Worm (Caenorhabditis elegans) whole organism, L1 larva: ENCODE results near the gene F32D1.11.
A peak's percentile ranks its signal among the peaks of the same experiment; 100 is the strongest.

ENCODE experiments used
- C04F5.9 ChIP-seq: sonication (generic microtip); optimal IDR thresholded peaks from 2 replicates; lab custom pipeline; 2016; ENCODE audit warnings: missing genetic modification characterization, missing compliant biosample characterization
- C34B4.2 ChIP-seq: sonication (generic microtip); optimal IDR thresholded peaks from 2 replicates; lab custom pipeline; 2017; ENCODE audit warnings: mild to moderate bottlenecking, missing genetic modification characterization, missing compliant biosample characterization
- F16B12.6 ChIP-seq: fragments of 150-350 bp; optimal IDR thresholded peaks from 2 replicates; lab custom pipeline; 2014; ENCODE audit warnings: missing biosample characterization, missing genetic modification characterization
- alr-1 ChIP-seq: fragments of 200-800 bp; sonication (Bioruptor generic); optimal IDR thresholded peaks from 2 replicates; lab custom pipeline; 2018; ENCODE audit warnings: borderline replicate concordance, mild to moderate bottlenecking, missing genetic modification characterization, missing compliant biosample characterization
- ceh-82 ChIP-seq, 3 experiments: fragments of 150-350 bp in 1 of 3; sonication (generic microtip) in 2 of 3; optimal IDR thresholded peaks; 2 replicates each; lab custom pipeline; 2014 to 2017; ENCODE audit warnings: missing biosample characterization in 3 of 3, missing genetic modification characterization in 3 of 3
- dpl-1 ChIP-seq, 3 experiments: fragments of 150-350 bp in 2 of 3; sonication (generic microtip) in 1 of 3; optimal IDR thresholded peaks; 2 replicates each; lab custom pipeline; 2014 to 2017; ENCODE audit warnings: missing biosample characterization in 3 of 3, missing genetic modification characterization in 3 of 3, missing genetic modification reagents in 3 of 3
- dsc-1 ChIP-seq: sonication (generic microtip); optimal IDR thresholded peaks from 2 replicates; lab custom pipeline; 2016; ENCODE audit warnings: mild to moderate bottlenecking, missing genetic modification characterization, missing compliant biosample characterization
- efl-3 ChIP-seq: fragments of 200-800 bp; sonication (Bioruptor generic); optimal IDR thresholded peaks from 2 replicates; lab custom pipeline; 2018; ENCODE audit warnings: mild to moderate bottlenecking, missing genetic modification characterization, missing compliant biosample characterization
- egl-13 ChIP-seq: sonication (generic microtip); optimal IDR thresholded peaks from 2 replicates; lab custom pipeline; 2016; ENCODE audit warnings: missing genotype, missing genetic modification reagents, missing genetic modification characterization, missing compliant biosample characterization
- egl-27 ChIP-seq, 2 experiments: fragments of 150-350 bp in 1 of 2; sonication (generic microtip); optimal IDR thresholded peaks; 3 replicates each; lab custom pipeline; 2017 to 2018; ENCODE audit warnings: missing biosample characterization in 2 of 2, missing genetic modification characterization in 2 of 2, missing genetic modification reagents in 2 of 2
- elt-2 ChIP-seq: sonication (generic microtip); optimal IDR thresholded peaks from 2 replicates; lab custom pipeline; 2016; ENCODE audit warnings: missing genetic modification characterization, mild to moderate bottlenecking, inconsistent platforms, missing compliant biosample characterization, missing genetic modification reagents
- elt-3 ChIP-seq, 6 experiments: fragments of 150-350 bp in 1 of 6; sonication (generic microtip); optimal IDR thresholded peaks; 2 replicates each; lab custom pipeline; 2017 to 2018; ENCODE audit warnings: missing biosample characterization in 6 of 6, missing genetic modification characterization in 6 of 6, inconsistent platforms in 1 of 6
- ets-5 ChIP-seq: fragments of 200-800 bp; sonication (Bioruptor generic); IDR thresholded peaks from 2 replicates; pipeline ENCODE4 v1.3.6; 2022; ENCODE audit warnings: missing genetic modification characterization, missing compliant biosample characterization
- fkh-10 ChIP-seq: sonication (generic microtip); optimal IDR thresholded peaks from 2 replicates; lab custom pipeline; 2017; ENCODE audit warnings: missing biosample characterization, missing genetic modification reagents, missing genetic modification characterization
- fkh-8 ChIP-seq: sonication (generic microtip); optimal IDR thresholded peaks from 2 replicates; lab custom pipeline; 2016; ENCODE audit warnings: mild to moderate bottlenecking, missing genetic modification characterization, missing compliant biosample characterization
- fos-1 ChIP-seq: fragments of 150-350 bp; optimal IDR thresholded peaks from 2 replicates; lab custom pipeline; 2014; ENCODE audit warnings: missing biosample characterization, missing genetic modification characterization
- grh-1 ChIP-seq: fragments of 200-800 bp; sonication (Bioruptor generic); IDR thresholded peaks from 2 replicates; pipeline ENCODE4 v1.3.6; 2022; ENCODE audit warnings: missing genetic modification reagents, missing genetic modification characterization, missing compliant biosample characterization
- hlh-4 ChIP-seq: sonication (generic microtip); optimal IDR thresholded peaks from 2 replicates; lab custom pipeline; 2016; ENCODE audit warnings: mild to moderate bottlenecking, missing genetic modification characterization, missing compliant biosample characterization
- irx-1 ChIP-seq: sonication (generic microtip); optimal IDR thresholded peaks from 2 replicates; lab custom pipeline; 2016; ENCODE audit warnings: missing genetic modification characterization, missing compliant biosample characterization
- isw-1 ChIP-seq: fragments of 200-800 bp; sonication (Bioruptor generic); IDR thresholded peaks from 2 replicates; pipeline ENCODE4 v1.3.6; 2022; ENCODE audit warnings: missing genetic modification characterization, missing compliant biosample characterization
- jun-1 ChIP-seq: fragments of 150-350 bp; optimal IDR thresholded peaks from 2 replicates; lab custom pipeline; 2014; ENCODE audit warnings: missing biosample characterization, missing genetic modification reagents, missing genetic modification characterization
- lin-13 ChIP-seq: fragments of 150-350 bp; optimal IDR thresholded peaks from 2 replicates; lab custom pipeline; 2014; ENCODE audit warnings: missing biosample characterization, missing genetic modification reagents, missing genetic modification characterization
- lin-15B ChIP-seq: fragments of 150-350 bp; sonication (generic microtip); optimal IDR thresholded peaks from 3 replicates; lab custom pipeline; 2014; ENCODE audit warnings: missing biosample characterization, missing genetic modification characterization
- lin-35 ChIP-seq, 2 experiments: fragments of 150-350 bp; optimal IDR thresholded peaks; 2 replicates each; lab custom pipeline; 2014; ENCODE audit warnings: missing biosample characterization in 2 of 2, missing genetic modification characterization in 2 of 2, missing genetic modification reagents in 2 of 2
- lin-39 ChIP-seq: fragments of 150-350 bp; optimal IDR thresholded peaks from 2 replicates; lab custom pipeline; 2014; ENCODE audit warnings: missing biosample characterization, missing genetic modification reagents, missing genetic modification characterization
- lir-3 ChIP-seq: sonication (generic microtip); optimal IDR thresholded peaks from 2 replicates; lab custom pipeline; 2016; ENCODE audit warnings: mild to moderate bottlenecking, missing genetic modification characterization, moderate library complexity, missing compliant biosample characterization; ENCODE audit not compliant: poor library complexity
- mab-9 ChIP-seq: fragments of 200-800 bp; sonication (Bioruptor generic); IDR thresholded peaks from 2 replicates; pipeline ENCODE4 v1.3.6; 2022; ENCODE audit warnings: missing genetic modification reagents, missing genetic modification characterization, missing compliant biosample characterization
- mep-1 ChIP-seq: fragments of 150-350 bp; optimal IDR thresholded peaks from 2 replicates; lab custom pipeline; 2014; ENCODE audit warnings: missing biosample characterization, missing genetic modification characterization
- nhr-19 ChIP-seq: fragments of 200-800 bp; sonication (Bioruptor generic); conservative IDR thresholded peaks from 2 replicates; pipeline ENCODE4 v1.3.6; 2022; ENCODE audit warnings: missing genetic modification characterization, missing compliant biosample characterization
- nhr-20 ChIP-seq: sonication (generic microtip); optimal IDR thresholded peaks from 2 replicates; lab custom pipeline; 2016; ENCODE audit warnings: mild to moderate bottlenecking, missing genetic modification characterization, missing compliant biosample characterization
- nhr-237 ChIP-seq: fragments of 150-350 bp; optimal IDR thresholded peaks from 2 replicates; lab custom pipeline; 2014; ENCODE audit warnings: missing biosample characterization, missing genetic modification characterization
- nhr-76 ChIP-seq: sonication (generic microtip); optimal IDR thresholded peaks from 2 replicates; lab custom pipeline; 2017; ENCODE audit warnings: missing biosample characterization, missing genetic modification characterization
- nhr-84 ChIP-seq: sonication (generic microtip); optimal IDR thresholded peaks from 2 replicates; lab custom pipeline; 2017; ENCODE audit warnings: missing biosample characterization, missing genetic modification characterization
- nhr-85 ChIP-seq: sonication (generic microtip); peaks from one replicate; lab custom pipeline; 2016; ENCODE audit warnings: missing genetic modification characterization, inconsistent platforms, missing compliant biosample characterization
- pqm-1 ChIP-seq: sonication (generic microtip); optimal IDR thresholded peaks from 3 replicates; lab custom pipeline; 2017; ENCODE audit warnings: missing biosample characterization, missing genetic modification characterization
- rnt-1 ChIP-seq: sonication (generic microtip); optimal IDR thresholded peaks from 2 replicates; lab custom pipeline; 2016; ENCODE audit warnings: mild to moderate bottlenecking, missing genetic modification characterization, moderate library complexity, missing compliant biosample characterization
- snpc-4 ChIP-seq: fragments of 150-350 bp; optimal IDR thresholded peaks from 2 replicates; lab custom pipeline; 2014; ENCODE audit warnings: missing biosample characterization, missing genetic modification characterization
- snu-23 ChIP-seq: sonication (generic microtip); optimal IDR thresholded peaks from 2 replicates; lab custom pipeline; 2016; ENCODE audit warnings: missing genetic modification characterization, missing compliant biosample characterization
- sox-4 ChIP-seq: sonication (generic microtip); optimal IDR thresholded peaks from 2 replicates; lab custom pipeline; 2016; ENCODE audit warnings: missing genetic modification characterization, missing compliant biosample characterization
- sptf-1 ChIP-seq: fragments of 150-350 bp; optimal IDR thresholded peaks from 2 replicates; lab custom pipeline; 2014; ENCODE audit warnings: missing biosample characterization, missing genetic modification characterization
- sup-37 ChIP-seq: fragments of 200-800 bp; sonication (Bioruptor generic); optimal IDR thresholded peaks from 2 replicates; lab custom pipeline; 2018; ENCODE audit warnings: mild to moderate bottlenecking, missing genetic modification characterization, missing compliant biosample characterization
- swsn-7 ChIP-seq: sonication (generic microtip); optimal IDR thresholded peaks from 2 replicates; lab custom pipeline; 2016; ENCODE audit warnings: missing genetic modification characterization, missing compliant biosample characterization
- tbx-2 ChIP-seq: sonication (generic microtip); optimal IDR thresholded peaks from 2 replicates; lab custom pipeline; 2016; ENCODE audit warnings: missing genetic modification characterization, missing compliant biosample characterization
- tlp-1 ChIP-seq: fragments of 150-350 bp; optimal IDR thresholded peaks from 2 replicates; lab custom pipeline; 2014; ENCODE audit warnings: missing biosample characterization, missing genetic modification characterization
- unc-130 ChIP-seq: fragments of 150-350 bp; optimal IDR thresholded peaks from 2 replicates; lab custom pipeline; 2017; ENCODE audit warnings: missing biosample characterization, missing genetic modification characterization, inconsistent platforms
- unc-30 ChIP-seq: sonication (generic microtip); optimal IDR thresholded peaks from 2 replicates; lab custom pipeline; 2017; ENCODE audit warnings: missing biosample characterization, missing genetic modification characterization
- unc-86 ChIP-seq: sonication (generic microtip); optimal IDR thresholded peaks from 2 replicates; lab custom pipeline; 2016; ENCODE audit warnings: missing genetic modification characterization, missing compliant biosample characterization
- vab-15 ChIP-seq: sonication (generic microtip); optimal IDR thresholded peaks from 2 replicates; lab custom pipeline; 2017; ENCODE audit warnings: missing genotype, mild to moderate bottlenecking, missing genetic modification characterization, missing compliant biosample characterization
- xbp-1 ChIP-seq: sonication (generic microtip); optimal IDR thresholded peaks from 2 replicates; lab custom pipeline; 2016; ENCODE audit warnings: missing genetic modification characterization, missing compliant biosample characterization
- zag-1 ChIP-seq: fragments of 150-350 bp; optimal IDR thresholded peaks from 2 replicates; lab custom pipeline; 2014; ENCODE audit warnings: missing biosample characterization, missing genetic modification characterization
- ztf-11 ChIP-seq, 2 experiments: sonication (generic microtip); optimal IDR thresholded peaks; 2 replicates each; lab custom pipeline; 2016 to 2017; ENCODE audit warnings: missing genetic modification characterization in 2 of 2, missing biosample characterization in 1 of 2, missing compliant biosample characterization in 1 of 2
- ztf-4 ChIP-seq: fragments of 150-350 bp; optimal IDR thresholded peaks from 2 replicates; lab custom pipeline; 2014; ENCODE audit warnings: missing biosample characterization, missing genetic modification characterization

The F32D1.11 gene

DNA sequence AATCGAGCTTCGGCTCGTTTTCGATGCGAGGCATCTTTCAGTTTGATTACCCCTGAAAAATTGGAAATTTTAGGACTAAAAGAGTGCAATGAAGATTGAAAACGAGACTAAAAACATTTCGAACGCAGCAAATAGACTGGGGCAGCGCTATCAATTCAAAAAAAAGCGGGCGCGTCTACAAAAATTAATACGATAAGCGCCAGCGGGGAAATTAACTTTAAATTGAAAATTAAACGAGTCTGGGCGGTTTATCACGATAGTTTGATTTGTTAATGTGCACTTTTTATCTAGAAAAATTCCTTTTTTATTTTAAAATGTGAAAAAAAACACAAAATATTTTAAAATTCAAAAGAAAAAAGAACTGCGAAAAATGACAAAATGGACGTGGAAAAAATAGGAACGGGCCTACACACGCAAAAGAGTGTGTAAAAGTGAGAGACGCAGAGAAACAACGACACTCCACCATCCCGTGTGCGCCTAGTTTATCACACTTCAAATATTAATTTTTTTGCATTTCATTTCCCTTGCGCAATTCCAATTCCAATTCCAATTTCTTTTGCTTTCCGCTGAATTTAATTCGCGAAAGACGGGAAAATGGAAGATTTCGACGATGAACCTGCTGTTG lies 5.1 kb upstream of the F32D1.11 start, which contains the start of the genes gmpr-1 and fipp-1:
Gene gmpr-1, minus strand, starts transcription at position 75 of the 625 bp plus-strand sequence.
Gene fipp-1, plus strand, starts transcription at position 499 of the 625 bp plus-strand sequence.
- TF ChIP-seq sup-37 (GFP tag; lab: Kevin White, UChicago): no peak
- TF ChIP-seq mab-9 (GFP tag; lab: Robert Waterston, UW): no peak
- no peak for TF ChIP-seq sox-4
- TF ChIP-seq F16B12.6: peak; percentile 31
- TF ChIP-seq lir-3 (tag; lab: Kevin White, UChicago): no peak
- peak; percentile 1 for TF ChIP-seq fkh-8
- TF ChIP-seq egl-27 (tag; optimal IDR thresholded peaks at IDR 0.05; lab: Kevin White, UChicago): no peak
- TF ChIP-seq swsn-7 (tag; lab: Kevin White, UChicago): peak; percentile 77
- TF ChIP-seq irx-1 (tag; lab: Kevin White, UChicago): peak; percentile 59
- TF ChIP-seq sptf-1 (tag; lab: Kevin White, UChicago): no peak
- TF ChIP-seq C04F5.9 (tag; lab: Kevin White, UChicago): no peak
- no peak for TF ChIP-seq unc-30
- TF ChIP-seq nhr-85 (tag; lab: Kevin White, UChicago): peak; percentile 82
- no peak for TF ChIP-seq ets-5 (GFP tag; lab: Robert Waterston, UW)
- no peak for TF ChIP-seq nhr-76
- no peak for TF ChIP-seq pqm-1
- no peak for TF ChIP-seq ztf-11 (tag; optimal IDR thresholded peaks at IDR 0.05; lab: Kevin White, UChicago)
- TF ChIP-seq elt-2 (tag; lab: Kevin White, UChicago): peak; percentile 22
- no peak for TF ChIP-seq unc-130 (tag; lab: Kevin White, UChicago)
- TF ChIP-seq fos-1: no peak
- TF ChIP-seq efl-3 (GFP tag; lab: Kevin White, UChicago): no peak
- no peak for TF ChIP-seq C34B4.2 (tag; lab: Kevin White, UChicago)
- peak in 2 of 6 experiments; percentile 7 to 54 for TF ChIP-seq elt-3 (tag; optimal IDR thresholded peaks at IDR 0.05; lab: Kevin White, UChicago)
- peak; percentile 69 for TF ChIP-seq nhr-20
- peak; percentile 22 for TF ChIP-seq egl-13 (tag; lab: Kevin White, UChicago)
- peak; percentile 33 to 71 (median 45) for TF ChIP-seq ceh-82 (tag; optimal IDR thresholded peaks at IDR 0.05; lab: Kevin White, UChicago)
- peak; percentile 86 for TF ChIP-seq snu-23 (GFP tag; lab: Kevin White, UChicago)
- no peak for TF ChIP-seq vab-15
- TF ChIP-seq mep-1 (tag; lab: Kevin White, UChicago): peak; percentile 74
- TF ChIP-seq dsc-1 (tag; lab: Kevin White, UChicago): peak; percentile 57
- TF ChIP-seq lin-39: peak; percentile 69
- peak; percentile 33 for TF ChIP-seq jun-1 (tag; lab: Kevin White, UChicago)
- peak; percentile 52 for TF ChIP-seq isw-1
- TF ChIP-seq nhr-237: no peak
- TF ChIP-seq hlh-4 (tag; lab: Kevin White, UChicago): no peak
- peak; percentile 57 for TF ChIP-seq lin-15B (tag; lab: Kevin White, UChicago)
- peak; percentile 67 for TF ChIP-seq unc-86 (tag; lab: Kevin White, UChicago)
- no peak for TF ChIP-seq lin-13 (GFP tag; lab: Kevin White, UChicago)
- TF ChIP-seq rnt-1 (tag; lab: Kevin White, UChicago): peak; percentile 74
- peak; percentile 70 for TF ChIP-seq nhr-19 (GFP tag; lab: Robert Waterston, UW)
- TF ChIP-seq nhr-84 (tag; lab: Kevin White, UChicago): no peak
- no peak for TF ChIP-seq tlp-1
- TF ChIP-seq xbp-1 (tag; lab: Kevin White, UChicago): peak; percentile 73
- TF ChIP-seq alr-1: no peak
- TF ChIP-seq fkh-10 (GFP tag; lab: Kevin White, UChicago): no peak
- no peak for TF ChIP-seq snpc-4
- TF ChIP-seq lin-35 (GFP tag; optimal IDR thresholded peaks at IDR 0.05; lab: Kevin White, UChicago): peak; percentile 67 to 82
- TF ChIP-seq grh-1 (GFP tag; lab: Robert Waterston, UW): peak; percentile 67
- peak; percentile 71 for TF ChIP-seq tbx-2 (tag; lab: Kevin White, UChicago)
- no peak for TF ChIP-seq ztf-4
- TF ChIP-seq dpl-1 (GFP tag; optimal IDR thresholded peaks at IDR 0.05; lab: Kevin White, UChicago): peak; percentile 64 to 78 (median 73)
- no peak for TF ChIP-seq zag-1 (tag; lab: Kevin White, UChicago)
